Fruit fly (Drosophila melanogaster): ENCODE measurements around the gene CG31221.
A peak's percentile ranks its signal among the peaks of the same experiment; 100 is the strongest.

The CG31221 gene

DNA sequence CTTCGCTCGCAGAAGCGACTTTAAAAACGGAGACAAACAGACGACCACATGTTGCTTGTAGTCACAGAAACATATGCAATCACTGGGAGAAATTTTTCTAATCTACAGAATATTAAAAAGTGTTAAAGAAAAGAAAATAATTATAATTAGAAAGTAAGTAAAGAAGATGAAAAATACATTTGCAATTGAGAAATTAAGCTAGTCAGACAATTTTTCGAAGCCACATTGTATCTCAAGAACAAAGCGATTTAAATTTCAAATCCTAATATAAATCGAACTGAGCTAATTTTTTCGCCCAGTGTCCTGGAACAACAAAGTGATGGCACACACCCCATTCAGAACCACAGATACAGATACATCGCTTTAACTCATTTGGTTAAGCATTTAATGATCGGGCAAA lies 52.8 kb downstream of the CG31221 start (continued):
- TF ChIP-seq org-1 (GFP tag; optimal IDR thresholded peaks at IDR 0.05) (peak; percentile 42), yki (optimal IDR thresholded peaks at IDR 0.05) (no peak), CG7372 (GFP tag; IDR thresholded peaks at IDR 0.05) (no peak), CG13894 (tag; optimal IDR thresholded peaks at IDR 0.05) (no peak), hkb (optimal IDR thresholded peaks at IDR 0.05) (no peak), hkb (GFP tag; IDR thresholded peaks at IDR 0.05) (peak; percentile 73), dati (GFP tag; IDR thresholded peaks at IDR 0.05) (no peak), CG12155 (GFP tag; optimal IDR thresholded peaks at IDR 0.05) (peak; percentile 12), bab2 (GFP tag; optimal IDR thresholded peaks at IDR 0.05) (peak; percentile 1), CG9876 (GFP tag; optimal IDR thresholded peaks at IDR 0.05) (no peak), pros (GFP tag; optimal IDR thresholded peaks at IDR 0.05) (peak; percentile 12), CG17612 (GFP tag; IDR thresholded peaks at IDR 0.05) (no peak), bsh (GFP tag; optimal IDR thresholded peaks at IDR 0.05) (peak in 1 of 2 experiments; percentile 88), CG4328 (GFP tag; optimal IDR thresholded peaks at IDR 0.05) (peak; percentile 6), CG12391 (tag; optimal IDR thresholded peaks at IDR 0.05) (peak; percentile 81), gsb (GFP tag; IDR thresholded peaks at IDR 0.05) (no peak), sens-2 (GFP tag; IDR thresholded peaks at IDR 0.05) (no peak), CG18764 (GFP tag; optimal IDR thresholded peaks at IDR 0.05) (peak; percentile 50), Spps (tag; optimal IDR thresholded peaks at IDR 0.05) (peak; percentile 85), CG6175 (GFP tag; IDR thresholded peaks at IDR 0.05) (no peak), az2 (GFP tag; optimal IDR thresholded peaks at IDR 0.05) (peak; percentile 66), CG1233 (GFP tag; optimal IDR thresholded peaks at IDR 0.05) (peak; percentile 62), CrebB (tag; optimal IDR thresholded peaks at IDR 0.05) (no peak), cg (GFP tag; optimal IDR thresholded peaks at IDR 0.05) (no peak), Abd-B (GFP tag; optimal IDR thresholded peaks at IDR 0.05) (peak; percentile 47), CG18476 (GFP tag; optimal IDR thresholded peaks at IDR 0.05) (peak; percentile 40), tap (tag; optimal IDR thresholded peaks at IDR 0.05) (peak; percentile 43), CG2116 (GFP tag; optimal IDR thresholded peaks at IDR 0.05) (no peak), Pdp1 (GFP tag; optimal IDR thresholded peaks at IDR 0.05) (peak; percentile 15 to 33), sob (GFP tag; IDR thresholded peaks at IDR 0.05) (peak; percentile 38; the same call in 1 of the 2 replicates), CG10431 (GFP tag; optimal IDR thresholded peaks at IDR 0.05) (peak; percentile 38), CG8089 (GFP tag; optimal IDR thresholded peaks at IDR 0.05) (no peak), HmgZ (tag; optimal IDR thresholded peaks at IDR 0.05) (no peak), CG32767 (GFP tag; IDR thresholded peaks at IDR 0.05) (no peak), CG4820 (GFP tag; optimal IDR thresholded peaks at IDR 0.05) (peak; percentile 66), CG17359 (tag; optimal IDR thresholded peaks at IDR 0.05) (peak; percentile 70), pan (optimal IDR thresholded peaks at IDR 0.05) (no peak), pan (GFP tag; optimal IDR thresholded peaks at IDR 0.05 in 1 of 2, IDR thresholded peaks at IDR 0.05 in 1 of 2) (peak in 1 of 2 experiments; percentile 51), CG9817 (tag; optimal IDR thresholded peaks at IDR 0.05) (no peak), zen (tag; optimal IDR thresholded peaks at IDR 0.05) (peak; percentile 70), CG17568 (GFP tag; optimal IDR thresholded peaks at IDR 0.05) (peak; percentile 16), Nf-YB (GFP tag; optimal IDR thresholded peaks at IDR 0.05) (peak; percentile 36), CG2199 (GFP tag; IDR thresholded peaks at IDR 0.05) (no peak), CG15601 (tag; optimal IDR thresholded peaks at IDR 0.05) (peak; percentile 78)

Data from whole organism, embryonic.